Worm (Caenorhabditis elegans) whole organism, L3 larva: Measurements from ENCODE around the gene Y34B4A.7.
A peak's percentile ranks its signal among the peaks of the same experiment; 100 is the strongest.

ENCODE experiments used
- ceh-16 ChIP-seq: sonication (generic microtip); optimal IDR thresholded peaks from 2 replicates; lab custom pipeline; 2017; ENCODE audit warnings: missing biosample characterization, missing genetic modification characterization
- elt-2 ChIP-seq: sonication (generic microtip); optimal IDR thresholded peaks from 2 replicates; lab custom pipeline; 2016; ENCODE audit warnings: missing genetic modification reagents, mild to moderate bottlenecking, missing genetic modification characterization, missing compliant biosample characterization
- lin-15B ChIP-seq: fragments of 150-350 bp; optimal IDR thresholded peaks from 2 replicates; lab custom pipeline; 2014; ENCODE audit warnings: missing biosample characterization, missing genetic modification characterization
- nhr-12 ChIP-seq: fragments of 150-350 bp; optimal IDR thresholded peaks from 2 replicates; lab custom pipeline; 2014; ENCODE audit warnings: missing biosample characterization, missing genetic modification characterization
- pha-4 ChIP-seq: fragments of 150-350 bp; optimal IDR thresholded peaks from 2 replicates; lab custom pipeline; 2014; ENCODE audit warnings: missing biosample characterization, missing genetic modification reagents, missing genetic modification characterization
- zag-1 ChIP-seq: fragments of 150-350 bp; optimal IDR thresholded peaks from 2 replicates; lab custom pipeline; 2014; ENCODE audit warnings: missing biosample characterization, missing genetic modification characterization

DNA sequence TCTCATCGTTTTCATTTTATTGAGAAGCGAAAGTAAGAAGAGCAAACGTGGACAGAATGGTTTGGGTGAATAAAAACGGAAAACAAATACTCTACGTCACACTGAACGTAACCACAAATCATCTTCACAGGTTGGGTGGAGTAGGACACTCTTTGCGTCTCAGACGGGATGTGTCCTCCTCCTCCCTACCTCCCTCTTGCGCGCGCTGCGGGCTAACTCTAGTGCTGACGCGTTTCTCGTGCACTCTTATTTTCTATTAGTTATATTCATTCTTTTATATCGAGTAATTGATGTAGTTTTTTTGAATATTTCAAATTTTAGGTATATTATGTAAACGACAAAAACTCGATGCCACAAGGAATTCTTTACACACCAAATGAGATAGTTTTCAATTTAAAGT is at the start of gene Y34B4A.7:
- TF ChIP-seq pha-4 (tag; lab: Kevin White, UChicago): peak; percentile 73
- TF ChIP-seq nhr-12 (tag; lab: Kevin White, UChicago): no peak
- TF ChIP-seq elt-2 (tag; lab: Kevin White, UChicago): peak; percentile 39
- TF ChIP-seq ceh-16: no peak
- peak; percentile 48 for TF ChIP-seq lin-15B (tag; lab: Kevin White, UChicago)
- no peak for TF ChIP-seq zag-1 (tag; lab: Kevin White, UChicago)
